Worm (Caenorhabditis elegans) whole organism, L3 larva: Measurements from ENCODE around the gene miga-1.

ENCODE experiments used
- ZK546.5 ChIP-seq: sonication (generic microtip); optimal IDR thresholded peaks from 2 replicates; lab custom pipeline; 2017; ENCODE audit warnings: missing biosample characterization, missing genetic modification characterization
- ama-1 ChIP-seq: fragments of 150-350 bp; optimal IDR thresholded peaks from 2 replicates; lab custom pipeline; 2018
- ceh-16 ChIP-seq: sonication (generic microtip); optimal IDR thresholded peaks from 2 replicates; lab custom pipeline; 2017; ENCODE audit warnings: missing biosample characterization, missing genetic modification characterization
- ceh-28 ChIP-seq: fragments of 150-350 bp; optimal IDR thresholded peaks from 2 replicates; lab custom pipeline; 2014; ENCODE audit warnings: missing biosample characterization, missing genetic modification reagents, missing genetic modification characterization
- ceh-82 ChIP-seq: fragments of 150-350 bp; optimal IDR thresholded peaks from 2 replicates; lab custom pipeline; 2014; ENCODE audit warnings: missing biosample characterization, missing genetic modification characterization
- ceh-9 ChIP-seq: sonication (generic microtip); optimal IDR thresholded peaks from 2 replicates; lab custom pipeline; 2018; ENCODE audit warnings: missing biosample characterization, missing genetic modification characterization
- daf-12 ChIP-seq: fragments of 150-350 bp; optimal IDR thresholded peaks from 2 replicates; lab custom pipeline; 2014; ENCODE audit warnings: missing biosample characterization, missing genetic modification reagents, missing genetic modification characterization
- egl-27 ChIP-seq: sonication (generic microtip); optimal IDR thresholded peaks from 4 replicates; lab custom pipeline; 2017; ENCODE audit warnings: missing biosample characterization, missing genetic modification reagents, missing genetic modification characterization
- egl-5 ChIP-seq: fragments of 150-350 bp; optimal IDR thresholded peaks from 2 replicates; lab custom pipeline; 2017; ENCODE audit warnings: missing biosample characterization, missing genetic modification reagents, missing genetic modification characterization, inconsistent platforms
- elt-1 ChIP-seq: fragments of 150-350 bp; optimal IDR thresholded peaks from 2 replicates; lab custom pipeline; 2014; ENCODE audit warnings: missing biosample characterization, missing genetic modification characterization
- elt-2 ChIP-seq: sonication (generic microtip); optimal IDR thresholded peaks from 2 replicates; lab custom pipeline; 2016; ENCODE audit warnings: missing genetic modification reagents, mild to moderate bottlenecking, missing genetic modification characterization, missing compliant biosample characterization
- elt-3 ChIP-seq, 3 experiments: fragments of 150-350 bp in 1 of 3; sonication (generic microtip) in 2 of 3; optimal IDR thresholded peaks; 2 replicates in 2 of 3; 4 replicates in 1 of 3; lab custom pipeline; 2014 to 2017; ENCODE audit warnings: missing biosample characterization in 3 of 3, missing genetic modification characterization in 3 of 3
- eor-1 ChIP-seq, 2 experiments: fragments of 150-350 bp; optimal IDR thresholded peaks; 2 replicates each; lab custom pipeline; 2014 to 2018; ENCODE audit warnings: missing biosample characterization in 2 of 2, missing genetic modification characterization in 2 of 2
- fkh-10 ChIP-seq: sonication (generic microtip); optimal IDR thresholded peaks from 2 replicates; lab custom pipeline; 2017; ENCODE audit warnings: missing biosample characterization, missing genetic modification reagents, missing genetic modification characterization
- fos-1 ChIP-seq: fragments of 150-350 bp; optimal IDR thresholded peaks from 2 replicates; lab custom pipeline; 2014; ENCODE audit warnings: missing biosample characterization, missing genetic modification characterization
- hmg-11 ChIP-seq: sonication (generic microtip); optimal IDR thresholded peaks from 2 replicates; lab custom pipeline; 2016; ENCODE audit warnings: missing genetic modification characterization, missing compliant biosample characterization
- jun-1 ChIP-seq: fragments of 150-350 bp; optimal IDR thresholded peaks from 2 replicates; lab custom pipeline; 2014; ENCODE audit warnings: missing biosample characterization, missing genetic modification reagents, missing genetic modification characterization
- lin-15B ChIP-seq: fragments of 150-350 bp; optimal IDR thresholded peaks from 2 replicates; lab custom pipeline; 2014; ENCODE audit warnings: missing biosample characterization, missing genetic modification characterization
- lin-39 ChIP-seq: fragments of 150-350 bp; optimal IDR thresholded peaks from 2 replicates; lab custom pipeline; 2018; ENCODE audit warnings: missing biosample characterization, missing genetic modification reagents, missing genetic modification characterization
- lsy-12 ChIP-seq: sonication (generic microtip); optimal IDR thresholded peaks from 2 replicates; lab custom pipeline; 2016; ENCODE audit warnings: mild to moderate bottlenecking, missing genetic modification characterization, missing compliant biosample characterization
- mdl-1 ChIP-seq: fragments of 150-350 bp; optimal IDR thresholded peaks from 2 replicates; lab custom pipeline; 2014; ENCODE audit warnings: missing biosample characterization, missing genetic modification characterization
- mml-1 ChIP-seq: fragments of 150-350 bp; sonication (generic microtip); optimal IDR thresholded peaks from 3 replicates; lab custom pipeline; 2014; ENCODE audit warnings: missing biosample characterization, missing genetic modification characterization
- nfya-1 ChIP-seq: sonication (generic microtip); optimal IDR thresholded peaks from 2 replicates; lab custom pipeline; 2017; ENCODE audit warnings: missing genetic modification characterization, mild to moderate bottlenecking, missing compliant biosample characterization, antibody characterized with exemption, moderate library complexity; ENCODE audit not compliant: insufficient read depth
- nhr-11 ChIP-seq: fragments of 150-350 bp; optimal IDR thresholded peaks from 2 replicates; lab custom pipeline; 2014; ENCODE audit warnings: missing biosample characterization, missing genetic modification characterization
- nhr-23 ChIP-seq: fragments of 150-350 bp; optimal IDR thresholded peaks from 2 replicates; lab custom pipeline; 2014; ENCODE audit warnings: missing biosample characterization, missing genetic modification reagents, missing genetic modification characterization
- nhr-237 ChIP-seq: fragments of 150-350 bp; optimal IDR thresholded peaks from 2 replicates; lab custom pipeline; 2014; ENCODE audit warnings: missing biosample characterization, missing genetic modification characterization
- nhr-25 ChIP-seq: sonication (generic microtip); optimal IDR thresholded peaks from 2 replicates; lab custom pipeline; 2017; ENCODE audit warnings: missing biosample characterization, missing genetic modification characterization
- nhr-28 ChIP-seq: fragments of 150-350 bp; optimal IDR thresholded peaks from 2 replicates; lab custom pipeline; 2014; ENCODE audit warnings: missing biosample characterization, missing genetic modification characterization
- nhr-43 ChIP-seq: sonication (generic microtip); optimal IDR thresholded peaks from 2 replicates; lab custom pipeline; 2016; ENCODE audit warnings: mild to moderate bottlenecking, missing genetic modification characterization, missing compliant biosample characterization; ENCODE audit not compliant: poor library complexity, severe bottlenecking
- nhr-76 ChIP-seq: fragments of 150-350 bp; sonication (generic microtip); optimal IDR thresholded peaks from 5 replicates; lab custom pipeline; 2014; ENCODE audit warnings: missing biosample characterization, missing genetic modification characterization
- nhr-77 ChIP-seq: fragments of 150-350 bp; optimal IDR thresholded peaks from 2 replicates; lab custom pipeline; 2014; ENCODE audit warnings: missing biosample characterization, missing genetic modification characterization
- pha-4 ChIP-seq: fragments of 150-350 bp; optimal IDR thresholded peaks from 2 replicates; lab custom pipeline; 2014; ENCODE audit warnings: missing biosample characterization, missing genetic modification reagents, missing genetic modification characterization
- pqm-1 ChIP-seq: fragments of 150-350 bp; optimal IDR thresholded peaks from 2 replicates; lab custom pipeline; 2017; ENCODE audit warnings: missing biosample characterization, missing genetic modification characterization, inconsistent platforms
- sea-2 ChIP-seq: fragments of 150-350 bp; sonication (generic microtip); optimal IDR thresholded peaks from 4 replicates; lab custom pipeline; 2014; ENCODE audit warnings: missing biosample characterization, missing genetic modification reagents, missing genetic modification characterization
- skn-1 ChIP-seq: fragments of 150-350 bp; optimal IDR thresholded peaks from 2 replicates; lab custom pipeline; 2014; ENCODE audit warnings: missing biosample characterization, missing genetic modification characterization
- snpc-4 ChIP-seq: fragments of 150-350 bp; optimal IDR thresholded peaks from 2 replicates; lab custom pipeline; 2014; ENCODE audit warnings: missing biosample characterization, missing genetic modification characterization
- tbx-2 ChIP-seq: sonication (generic microtip); optimal IDR thresholded peaks from 2 replicates; lab custom pipeline; 2016; ENCODE audit warnings: mild to moderate bottlenecking, missing genetic modification characterization, missing compliant biosample characterization
- unc-62 ChIP-seq: fragments of 150-350 bp; sonication (generic microtip); optimal IDR thresholded peaks from 4 replicates; lab custom pipeline; 2014; ENCODE audit warnings: missing biosample characterization, missing genetic modification reagents, missing genetic modification characterization
- zag-1 ChIP-seq: fragments of 150-350 bp; optimal IDR thresholded peaks from 2 replicates; lab custom pipeline; 2014; ENCODE audit warnings: missing biosample characterization, missing genetic modification characterization

The miga-1 gene

DNA sequence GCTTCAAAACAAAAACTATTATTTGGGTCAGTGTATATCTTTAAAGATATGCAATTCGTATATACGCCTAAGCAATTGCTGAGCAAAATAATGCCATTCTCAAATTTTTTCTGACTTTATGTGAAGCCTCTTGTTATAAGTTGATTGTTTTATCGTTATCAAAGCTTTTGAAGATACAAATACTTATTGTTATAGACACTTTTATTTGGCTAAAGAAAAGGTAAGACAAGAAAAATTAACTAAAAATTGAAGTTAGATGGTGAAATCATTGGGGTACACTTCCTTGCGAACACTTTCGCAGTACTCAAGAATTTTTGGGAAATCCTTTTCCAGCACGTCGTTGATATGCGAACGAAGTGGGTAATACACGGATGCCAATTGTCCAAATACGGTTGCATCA lies 11.7 kb upstream of the miga-1 start:
- TF ChIP-seq daf-12 (tag; lab: Kevin White, UChicago) (no peak), hmg-11 (tag; lab: Kevin White, UChicago) (no peak), ceh-82 (tag; lab: Kevin White, UChicago) (no peak), nfya-1 (tag; lab: Kevin White, UChicago) (no peak), ama-1 (no peak), egl-27 (tag; lab: Kevin White, UChicago) (no peak), fos-1 (tag; lab: Kevin White, UChicago) (no peak), nhr-23 (tag; lab: Kevin White, UChicago) (no peak), sea-2 (no peak), skn-1 (tag; lab: Kevin White, UChicago) (no peak), lsy-12 (tag; lab: Kevin White, UChicago) (no peak), nhr-77 (tag; lab: Kevin White, UChicago) (no peak), pqm-1 (tag; lab: Kevin White, UChicago) (no peak)

DNA sequence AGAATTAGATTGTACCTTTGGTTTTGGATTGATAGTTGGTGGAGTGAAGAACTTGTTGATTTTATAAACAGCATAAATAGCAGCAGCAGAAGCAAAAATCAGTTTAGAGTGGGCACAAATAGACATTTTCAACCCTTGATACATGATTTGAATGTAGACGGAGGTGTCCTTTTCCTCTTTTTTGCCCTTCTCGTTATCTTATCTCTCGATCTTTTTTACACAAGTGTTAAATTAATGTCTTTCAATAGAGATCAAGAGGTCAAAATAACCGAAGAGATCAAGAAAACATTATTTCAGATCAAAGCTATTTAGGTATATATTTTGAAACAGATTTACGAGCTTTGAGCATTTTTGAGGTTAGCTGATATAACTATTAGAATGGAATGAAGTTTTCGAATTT lies 11.2 kb upstream of the miga-1 start, which contains the start of gene cdr-7:
Gene cdr-7, minus strand, starts transcription at position 205 of the 400 bp plus-strand sequence.
- peak; percentile 41 for TF ChIP-seq nhr-25 (tag; lab: Kevin White, UChicago)
- peak; percentile 89 for TF ChIP-seq elt-1 (tag; lab: Kevin White, UChicago)
- no peak for TF ChIP-seq ceh-16 (tag; lab: Kevin White, UChicago)
- TF ChIP-seq ceh-9 (tag; lab: Kevin White, UChicago) = no peak
- peak in 1 of 3 experiments; percentile 45 for TF ChIP-seq elt-3 (tag; optimal IDR thresholded peaks at IDR 0.05; lab: Kevin White, UChicago)

DNA sequence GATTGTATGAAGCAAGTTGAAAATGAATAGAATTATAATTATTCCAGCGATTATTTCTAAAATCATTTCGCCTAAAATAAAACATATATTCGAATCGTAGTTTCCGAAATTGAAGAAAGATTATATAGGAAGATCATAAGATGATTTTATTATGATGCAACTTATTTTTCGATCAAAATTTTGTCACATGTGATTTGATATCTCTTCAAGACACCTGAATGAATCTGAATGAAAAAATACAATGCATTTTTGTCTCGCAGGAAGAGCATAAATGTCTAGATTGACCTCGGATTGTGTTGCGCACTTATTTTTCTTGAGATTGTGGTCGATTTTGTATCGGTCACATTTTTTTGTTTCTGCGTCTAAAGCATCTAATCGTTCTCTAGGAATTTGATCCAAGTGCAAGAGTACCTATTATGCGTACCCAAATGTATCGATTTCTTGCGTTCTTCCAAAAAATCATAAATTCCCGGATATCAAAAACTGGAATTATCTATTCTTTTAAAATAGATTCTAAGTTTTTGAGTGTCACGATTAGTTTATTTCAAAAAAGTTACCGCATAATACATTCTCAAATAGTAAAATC lies 9.8 kb upstream of the miga-1 start, which contains the start of gene hrg-2:
Gene hrg-2, minus strand, starts transcription at position 98 of the 586 bp plus-strand sequence.
- TF ChIP-seq nhr-237 (tag; lab: Kevin White, UChicago) = no peak
- no peak for TF ChIP-seq nhr-23 (tag; lab: Kevin White, UChicago)
- no peak for TF ChIP-seq hmg-11 (tag; lab: Kevin White, UChicago)
- no peak for TF ChIP-seq nhr-76 (tag; lab: Kevin White, UChicago)
- no peak for TF ChIP-seq snpc-4
- TF ChIP-seq eor-1 (tag; optimal IDR thresholded peaks at IDR 0.05; lab: Kevin White, UChicago) = no peak
- no peak for TF ChIP-seq mml-1 (tag; lab: Kevin White, UChicago)
- TF ChIP-seq lsy-12 (tag; lab: Kevin White, UChicago) = no peak
- TF ChIP-seq jun-1 (tag; lab: Kevin White, UChicago) = no peak
- no peak for TF ChIP-seq fos-1 (tag; lab: Kevin White, UChicago)
- no peak for TF ChIP-seq fkh-10 (GFP tag; lab: Kevin White, UChicago)

DNA sequence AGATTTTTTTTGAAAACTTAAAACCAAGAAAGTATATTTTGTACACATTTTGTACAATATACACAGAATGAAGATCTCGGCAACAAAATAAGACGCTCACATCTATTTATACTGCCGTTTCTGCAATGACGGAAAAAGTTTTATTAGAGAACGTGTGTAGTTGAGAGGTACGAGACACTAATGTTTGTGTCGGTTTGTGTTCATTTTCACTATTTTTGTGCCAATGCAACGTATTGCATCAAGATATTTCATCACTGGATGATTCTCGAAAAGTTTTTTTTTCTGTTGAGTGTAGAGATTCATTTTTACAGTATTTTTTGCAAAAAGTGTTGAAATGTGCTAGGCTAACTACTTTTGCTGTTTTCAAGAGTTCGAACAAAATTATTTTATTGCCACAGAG lies 8.3 kb upstream of the miga-1 start:
- TF ChIP-seq elt-2 (tag; lab: Kevin White, UChicago) = peak; percentile 6
- no peak for TF ChIP-seq unc-62
- TF ChIP-seq nfya-1 (tag; lab: Kevin White, UChicago) = peak; percentile 0
- TF ChIP-seq pqm-1 (tag; lab: Kevin White, UChicago) = peak; percentile 1
- TF ChIP-seq ceh-9 (tag; lab: Kevin White, UChicago) = no peak
- no peak for TF ChIP-seq nhr-25 (tag; lab: Kevin White, UChicago)
- TF ChIP-seq mdl-1 = no peak
- TF ChIP-seq pha-4 = peak; percentile 62
- TF ChIP-seq lin-15B = no peak
- TF ChIP-seq elt-3 (tag; optimal IDR thresholded peaks at IDR 0.05; lab: Kevin White, UChicago) = no peak
- no peak for TF ChIP-seq nhr-43 (tag; lab: Kevin White, UChicago)
- no peak for TF ChIP-seq daf-12 (tag; lab: Kevin White, UChicago)
- TF ChIP-seq nhr-11 (tag; lab: Kevin White, UChicago) = no peak
- no peak for TF ChIP-seq zag-1 (tag; lab: Kevin White, UChicago)

DNA sequence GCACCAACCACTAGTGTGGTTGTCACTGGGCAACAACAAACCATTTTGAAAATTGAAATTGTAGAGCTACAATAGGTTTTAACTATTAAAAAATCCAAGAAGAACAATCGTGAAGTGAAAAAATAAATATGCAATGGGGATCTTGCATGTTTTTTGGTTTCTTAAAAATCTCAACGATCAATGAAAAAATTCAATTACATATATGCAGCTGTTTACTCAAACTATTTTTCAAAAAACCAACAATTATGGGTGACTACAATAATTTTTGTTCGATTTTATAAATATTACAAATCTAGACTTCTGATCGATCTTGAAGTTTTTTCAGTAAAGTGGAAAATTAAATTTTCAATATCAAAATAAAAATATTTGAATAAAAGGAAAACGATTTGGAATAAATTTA lies 7.9 kb upstream of the miga-1 start, which contains the start of gene cdr-4:
Gene cdr-4, minus strand, starts transcription at position 101 of the 400 bp plus-strand sequence.
- no peak for TF ChIP-seq fkh-10 (GFP tag; lab: Kevin White, UChicago)
- TF ChIP-seq mml-1 (tag; lab: Kevin White, UChicago) = no peak
- TF ChIP-seq nhr-76 (tag; lab: Kevin White, UChicago) = no peak
- TF ChIP-seq ceh-28 (tag; lab: Kevin White, UChicago) = no peak
- TF ChIP-seq elt-2 (tag; lab: Kevin White, UChicago) = no peak
- TF ChIP-seq nhr-23 (tag; lab: Kevin White, UChicago) = no peak
- no peak for TF ChIP-seq egl-5 (tag; lab: Kevin White, UChicago)
- TF ChIP-seq nhr-43 (tag; lab: Kevin White, UChicago) = no peak
- TF ChIP-seq lin-39 (tag; lab: Kevin White, UChicago) = no peak
- TF ChIP-seq nhr-77 (tag; lab: Kevin White, UChicago) = no peak
- no peak for TF ChIP-seq nfya-1 (tag; lab: Kevin White, UChicago)
- TF ChIP-seq tbx-2 = no peak
- TF ChIP-seq nhr-28 = no peak
- TF ChIP-seq ZK546.5 (tag; lab: Kevin White, UChicago) = no peak
- no peak for TF ChIP-seq ceh-16 (tag; lab: Kevin White, UChicago)
- no peak for TF ChIP-seq unc-62
- TF ChIP-seq egl-27 (tag; lab: Kevin White, UChicago) = no peak
- no peak for TF ChIP-seq elt-1 (tag; lab: Kevin White, UChicago)
- no peak for TF ChIP-seq eor-1 (tag; optimal IDR thresholded peaks at IDR 0.05; lab: Kevin White, UChicago)
- no peak for TF ChIP-seq ama-1
